Worm (Caenorhabditis elegans) whole organism, L4 larva: ENCODE measurements around the gene srt-27.
A peak's percentile ranks its signal among the peaks of the same experiment; 100 is the strongest.

Experiments used
- F26F4.8 ChIP-seq: fragments of 200-800 bp; sonication (Bioruptor generic); conservative IDR thresholded peaks from 2 replicates; pipeline ENCODE4 v1.3.6; 2022; ENCODE audit warnings: missing genetic modification characterization, missing compliant biosample characterization
- R02D3.7 ChIP-seq: fragments of 150-350 bp; sonication (generic microtip); optimal IDR thresholded peaks from 3 replicates; lab custom pipeline; 2014; ENCODE audit warnings: missing biosample characterization, missing genetic modification characterization
- Y105C5A.15 ChIP-seq: fragments of 200-800 bp; sonication (Bioruptor generic); IDR thresholded peaks from 2 replicates; pipeline ENCODE4 v1.3.6; 2022; ENCODE audit warnings: missing genetic modification characterization, missing compliant biosample characterization
- Y48G9A.11 ChIP-seq: fragments of 200-800 bp; sonication (Bioruptor generic); IDR thresholded peaks from 2 replicates; pipeline ENCODE4 v1.3.6; 2022; ENCODE audit warnings: missing genetic modification reagents, missing genetic modification characterization, missing compliant biosample characterization
- Y5F2A.4 ChIP-seq: fragments of 200-800 bp; sonication (Bioruptor generic); optimal IDR thresholded peaks from 2 replicates; lab custom pipeline; 2018; ENCODE audit warnings: mild to moderate bottlenecking, missing genetic modification characterization, missing compliant biosample characterization
- Y75B8A.6 ChIP-seq: fragments of 200-800 bp; sonication (Bioruptor generic); IDR thresholded peaks from 2 replicates; pipeline ENCODE4 v1.3.6; 2022; ENCODE audit warnings: missing genetic modification reagents, missing genetic modification characterization, missing compliant biosample characterization
- ZK546.5 ChIP-seq, 2 experiments: sonication (generic microtip); optimal IDR thresholded peaks; 2 replicates each; lab custom pipeline; 2017; ENCODE audit warnings: missing biosample characterization in 2 of 2, missing genetic modification characterization in 2 of 2
- aly-2 ChIP-seq: sonication (generic microtip); optimal IDR thresholded peaks from 2 replicates; lab custom pipeline; 2018; ENCODE audit warnings: missing biosample characterization, missing genetic modification characterization
- ama-1 ChIP-seq: fragments of 150-350 bp; optimal IDR thresholded peaks from 2 replicates; lab custom pipeline; 2014; ENCODE audit warnings: inconsistent platforms, mixed read lengths
- ceh-20 ChIP-seq: fragments of 200-800 bp; sonication (Bioruptor generic); IDR thresholded peaks from 2 replicates; pipeline ENCODE4 v1.3.6; 2022; ENCODE audit warnings: missing genetic modification reagents, missing genetic modification characterization, missing compliant biosample characterization
- ceh-62 ChIP-seq: sonication (generic microtip); optimal IDR thresholded peaks from 2 replicates; lab custom pipeline; 2017; ENCODE audit warnings: missing biosample characterization, missing genetic modification characterization
- ceh-82 ChIP-seq: sonication (generic microtip); optimal IDR thresholded peaks from 2 replicates; lab custom pipeline; 2017; ENCODE audit warnings: missing biosample characterization, missing genetic modification characterization
- ces-1 ChIP-seq: fragments of 150-350 bp; sonication (generic microtip); optimal IDR thresholded peaks from 4 replicates; lab custom pipeline; 2014; ENCODE audit warnings: missing biosample characterization, missing genetic modification reagents, missing genetic modification characterization
- cey-2 ChIP-seq: sonication (generic microtip); optimal IDR thresholded peaks from 3 replicates; lab custom pipeline; 2017; ENCODE audit warnings: missing genetic modification characterization, mild to moderate bottlenecking, missing compliant biosample characterization, antibody characterized with exemption, borderline replicate concordance; ENCODE audit not compliant: insufficient read depth
- daf-16 ChIP-seq, 3 experiments: sonication (generic microtip); optimal IDR thresholded peaks; 2 replicates each; lab custom pipeline; 2016 to 2017; ENCODE audit warnings: missing genetic modification characterization in 3 of 3, missing genetic modification reagents in 3 of 3, mild to moderate bottlenecking in 2 of 3, missing compliant biosample characterization in 2 of 3, missing biosample characterization in 1 of 3, moderate library complexity in 1 of 3
- daf-8 ChIP-seq: fragments of 200-800 bp; sonication (Bioruptor generic); IDR thresholded peaks from 2 replicates; pipeline ENCODE4 v1.3.6; 2022; ENCODE audit warnings: missing genetic modification characterization, missing compliant biosample characterization
- dmd-6 ChIP-seq: fragments of 200-800 bp; sonication (Bioruptor generic); IDR thresholded peaks from 2 replicates; pipeline ENCODE4 v1.3.6; 2022; ENCODE audit warnings: missing genetic modification reagents, missing genetic modification characterization, missing compliant biosample characterization
- duxl-1 ChIP-seq: sonication (generic microtip); optimal IDR thresholded peaks from 2 replicates; lab custom pipeline; 2016; ENCODE audit warnings: mild to moderate bottlenecking, missing genetic modification characterization, moderate library complexity, missing compliant biosample characterization; ENCODE audit not compliant: poor library complexity
- dve-1 ChIP-seq: sonication (generic microtip); optimal IDR thresholded peaks from 2 replicates; lab custom pipeline; 2017; ENCODE audit warnings: antibody characterized with exemption, mild to moderate bottlenecking, missing genetic modification characterization, missing compliant biosample characterization; ENCODE audit not compliant: insufficient read depth
- egl-27 ChIP-seq: sonication (generic microtip); optimal IDR thresholded peaks from 3 replicates; lab custom pipeline; 2017; ENCODE audit warnings: missing biosample characterization, missing genetic modification reagents, missing genetic modification characterization
- egl-43 ChIP-seq: fragments of 200-800 bp; sonication (Bioruptor generic); IDR thresholded peaks from 2 replicates; pipeline ENCODE4 v1.3.6; 2022; ENCODE audit warnings: missing genetic modification reagents, missing genetic modification characterization, missing compliant biosample characterization
- fkh-10 ChIP-seq: fragments of 150-350 bp; optimal IDR thresholded peaks from 2 replicates; lab custom pipeline; 2014; ENCODE audit warnings: missing biosample characterization, missing genetic modification reagents, missing genetic modification characterization
- fos-1 ChIP-seq: fragments of 150-350 bp; optimal IDR thresholded peaks from 2 replicates; lab custom pipeline; 2014; ENCODE audit warnings: missing biosample characterization, missing genetic modification characterization
- gei-8 ChIP-seq: fragments of 200-800 bp; sonication (Bioruptor generic); optimal IDR thresholded peaks from 2 replicates; lab custom pipeline; 2018; ENCODE audit warnings: mild to moderate bottlenecking, missing genetic modification characterization, missing compliant biosample characterization
- hlh-11 ChIP-seq: fragments of 200-800 bp; sonication (Bioruptor generic); optimal IDR thresholded peaks from 2 replicates; lab custom pipeline; 2018; ENCODE audit warnings: mild to moderate bottlenecking, missing genetic modification characterization, missing compliant biosample characterization
- lin-1 ChIP-seq: fragments of 200-800 bp; sonication (Bioruptor generic); IDR thresholded peaks from 2 replicates; pipeline ENCODE4 v1.3.6; 2022; ENCODE audit warnings: missing genetic modification reagents, missing genetic modification characterization, missing compliant biosample characterization
- lin-15B ChIP-seq: fragments of 150-350 bp; sonication (generic microtip); optimal IDR thresholded peaks from 3 replicates; lab custom pipeline; 2014; ENCODE audit warnings: missing biosample characterization, missing genetic modification characterization
- lin-38 ChIP-seq: fragments of 200-800 bp; sonication (Bioruptor generic); IDR thresholded peaks from 2 replicates; pipeline ENCODE4 v1.3.6; 2022; ENCODE audit warnings: missing genetic modification reagents, missing genetic modification characterization, missing compliant biosample characterization
- lsy-2 ChIP-seq, 2 experiments: fragments of 150-350 bp in 1 of 2; sonication (generic microtip) in 1 of 2; optimal IDR thresholded peaks; 2 replicates each; lab custom pipeline; 2014 to 2017; ENCODE audit warnings: missing biosample characterization in 2 of 2, missing genetic modification characterization in 2 of 2
- mdl-1 ChIP-seq, 2 experiments: fragments of 150-350 bp in 1 of 2; sonication (generic microtip) in 1 of 2; optimal IDR thresholded peaks; 2 replicates each; lab custom pipeline; 2014 to 2017; ENCODE audit warnings: missing biosample characterization in 2 of 2, missing genetic modification characterization in 2 of 2
- mxl-2 ChIP-seq: fragments of 200-800 bp; sonication (Bioruptor generic); conservative IDR thresholded peaks from 2 replicates; pipeline ENCODE4 v1.3.6; 2022; ENCODE audit warnings: missing genetic modification reagents, missing genetic modification characterization, missing compliant biosample characterization
- mxl-3 ChIP-seq: fragments of 200-800 bp; sonication (Bioruptor generic); optimal IDR thresholded peaks from 2 replicates; lab custom pipeline; 2018; ENCODE audit warnings: mild to moderate bottlenecking, missing genetic modification characterization, missing compliant biosample characterization
- nhr-237 ChIP-seq: sonication (generic microtip); optimal IDR thresholded peaks from 2 replicates; lab custom pipeline; 2017; ENCODE audit warnings: missing biosample characterization, missing genetic modification characterization
- nhr-25 ChIP-seq: sonication (generic microtip); optimal IDR thresholded peaks from 2 replicates; lab custom pipeline; 2017; ENCODE audit warnings: missing genetic modification characterization, mild to moderate bottlenecking, missing compliant biosample characterization, antibody characterized with exemption, moderate library complexity, borderline replicate concordance; ENCODE audit not compliant: insufficient read depth
- nhr-28 ChIP-seq: fragments of 150-350 bp; optimal IDR thresholded peaks from 2 replicates; lab custom pipeline; 2014; ENCODE audit warnings: missing biosample characterization, missing genetic modification characterization
- pha-4 ChIP-seq, 2 experiments: fragments of 150-350 bp in 1 of 2; fragments of 200-800 bp in 1 of 2; sonication (Bioruptor generic) in 1 of 2; IDR thresholded peaks in 1 of 2; optimal IDR thresholded peaks in 1 of 2; 2 replicates each; pipeline versions ENCODE4 v1.3.6 to Lab custom; 2014 to 2022; ENCODE audit warnings: missing genetic modification characterization in 2 of 2, missing genetic modification reagents in 2 of 2, missing biosample characterization in 1 of 2, missing compliant biosample characterization in 1 of 2
- rbr-2 ChIP-seq: sonication (generic microtip); optimal IDR thresholded peaks from 2 replicates; lab custom pipeline; 2016; ENCODE audit warnings: missing genotype, missing genetic modification characterization, missing compliant biosample characterization
- saeg-2 ChIP-seq: fragments of 200-800 bp; sonication (Bioruptor generic); IDR thresholded peaks from 2 replicates; pipeline ENCODE4 v1.3.6; 2022; ENCODE audit warnings: missing genetic modification reagents, missing genetic modification characterization, missing compliant biosample characterization
- skn-1 ChIP-seq: fragments of 150-350 bp; optimal IDR thresholded peaks from 2 replicates; lab custom pipeline; 2014; ENCODE audit warnings: missing biosample characterization, missing genetic modification characterization
- snpc-1.2 ChIP-seq: fragments of 200-800 bp; sonication (Bioruptor generic); IDR thresholded peaks from 2 replicates; pipeline ENCODE4 v1.3.6; 2022; ENCODE audit warnings: missing genetic modification reagents, missing genetic modification characterization, missing compliant biosample characterization
- spr-1 ChIP-seq: sonication (generic microtip); optimal IDR thresholded peaks from 2 replicates; lab custom pipeline; 2016; ENCODE audit warnings: mild to moderate bottlenecking, missing genetic modification characterization, missing compliant biosample characterization
- tag-97 ChIP-seq: fragments of 200-800 bp; sonication (Bioruptor generic); IDR thresholded peaks from 2 replicates; pipeline ENCODE4 v1.3.6; 2022; ENCODE audit warnings: missing genetic modification characterization, missing compliant biosample characterization
- unc-130 ChIP-seq: sonication (generic microtip); optimal IDR thresholded peaks from 2 replicates; lab custom pipeline; 2016; ENCODE audit warnings: missing genetic modification reagents, missing genetic modification characterization, missing compliant biosample characterization
- unc-39 ChIP-seq: sonication (generic microtip); optimal IDR thresholded peaks from 2 replicates; lab custom pipeline; 2017; ENCODE audit warnings: missing biosample characterization, missing genetic modification characterization
- unc-62 ChIP-seq, 3 experiments: fragments of 150-350 bp in 1 of 3; sonication (generic microtip); optimal IDR thresholded peaks in 2 of 3; peaks in 1 of 3; 1 replicate in 1 of 3; 2 replicates in 2 of 3; lab custom pipeline; 2014 to 2017; ENCODE audit warnings: missing biosample characterization in 3 of 3, missing genetic modification characterization in 3 of 3, missing genetic modification reagents in 3 of 3, missing genotype in 1 of 3
- vab-7 ChIP-seq: fragments of 200-800 bp; sonication (Bioruptor generic); IDR thresholded peaks from 2 replicates; pipeline ENCODE4 v1.3.6; 2022; ENCODE audit warnings: missing genetic modification reagents, missing genetic modification characterization, missing compliant biosample characterization
- zfp-2 ChIP-seq: sonication (generic microtip); optimal IDR thresholded peaks from 2 replicates; lab custom pipeline; 2016; ENCODE audit warnings: mild to moderate bottlenecking, missing genetic modification characterization, missing compliant biosample characterization
- zip-11 ChIP-seq: fragments of 200-800 bp; sonication (Bioruptor generic); IDR thresholded peaks from 2 replicates; pipeline ENCODE4 v1.3.6; 2022; ENCODE audit warnings: missing genetic modification characterization, missing compliant biosample characterization
- ztf-11 ChIP-seq: fragments of 150-350 bp; optimal IDR thresholded peaks from 2 replicates; lab custom pipeline; 2014; ENCODE audit warnings: missing biosample characterization, missing genetic modification characterization
- ztf-7 ChIP-seq: fragments of 150-350 bp; optimal IDR thresholded peaks from 2 replicates; lab custom pipeline; 2014; ENCODE audit warnings: missing biosample characterization, missing genetic modification characterization

srt-27 gene

DNA sequence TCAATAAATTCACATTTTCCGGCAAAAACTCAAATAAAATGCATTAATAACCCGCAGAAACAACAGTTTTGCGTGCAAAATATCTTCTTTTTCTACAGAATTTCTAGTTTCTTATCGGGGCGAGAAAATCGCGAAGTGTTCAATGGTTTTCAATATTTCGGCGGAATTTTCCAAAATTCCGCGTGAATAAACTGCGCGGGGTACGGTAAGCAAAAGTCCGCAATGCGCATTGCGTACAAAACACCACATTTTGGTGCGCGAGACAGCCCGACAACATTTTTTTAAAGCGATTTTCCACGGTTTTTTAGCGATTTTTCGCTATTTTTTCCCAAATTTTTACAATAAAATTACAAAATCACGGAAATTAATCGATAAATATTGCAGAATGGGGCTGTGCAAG is 26.3 kb downstream of the srt-27 start, which contains the start of gene Y45G12B.2:
Gene Y45G12B.2 (plus strand): TSS at position 383 of the 400 bp plus-strand sequence.
- TF ChIP-seq nhr-25 (tag; lab: Kevin White, UChicago), result no peak
- TF ChIP-seq vab-7 (GFP tag; lab: Robert Waterston, UW), result no peak
- TF ChIP-seq F26F4.8 (GFP tag; lab: Robert Waterston, UW), result no peak
- TF ChIP-seq ces-1 (GFP tag; lab: Kevin White, UChicago), result no peak
- peak; percentile 11 for TF ChIP-seq unc-130 (GFP tag; lab: Kevin White, UChicago)
- peak; percentile 54 for TF ChIP-seq dve-1 (tag; lab: Kevin White, UChicago)
- TF ChIP-seq ztf-7 (tag; lab: Kevin White, UChicago), result no peak
- no peak for TF ChIP-seq pha-4 (GFP tag; IDR thresholded peaks at IDR 0.05; lab: Robert Waterston, UW)
- TF ChIP-seq pha-4 (tag; optimal IDR thresholded peaks at IDR 0.05; lab: Kevin White, UChicago), result no peak
- no peak for TF ChIP-seq cey-2 (tag; lab: Kevin White, UChicago)
- peak; percentile 31 for TF ChIP-seq rbr-2 (tag; lab: Kevin White, UChicago)
- TF ChIP-seq gei-8 (GFP tag; lab: Kevin White, UChicago), result no peak
- TF ChIP-seq daf-8, result no peak
- TF ChIP-seq saeg-2, result no peak
- TF ChIP-seq zfp-2, result no peak
- TF ChIP-seq lin-38, result peak; percentile 80
- TF ChIP-seq tag-97, result no peak
- peak; percentile 55 for TF ChIP-seq ama-1 (lab: Kevin White, UChicago)
- peak in 1 of 2 experiments; percentile 57 for TF ChIP-seq mdl-1 (tag; optimal IDR thresholded peaks at IDR 0.05; lab: Kevin White, UChicago)
- no peak for TF ChIP-seq unc-39 (tag; lab: Kevin White, UChicago)
- no peak for TF ChIP-seq Y75B8A.6 (GFP tag; lab: Robert Waterston, UW)
- TF ChIP-seq nhr-237 (tag; lab: Kevin White, UChicago), result no peak
- TF ChIP-seq lin-1 (GFP tag; lab: Robert Waterston, UW), result no peak
- no peak for TF ChIP-seq ZK546.5 (tag; optimal IDR thresholded peaks at IDR 0.05; lab: Kevin White, UChicago)
- peak; percentile 40 for TF ChIP-seq mxl-3
- no peak for TF ChIP-seq Y105C5A.15
- no peak for TF ChIP-seq lin-15B (tag; lab: Kevin White, UChicago)
- TF ChIP-seq unc-62 (GFP tag; optimal IDR thresholded peaks at IDR 0.05 in 1 of 2; lab: Kevin White, UChicago), result no peak
- no peak for TF ChIP-seq unc-62 (tag; optimal IDR thresholded peaks at IDR 0.05; lab: Kevin White, UChicago)
- TF ChIP-seq nhr-28 (tag; lab: Kevin White, UChicago), result peak; percentile 71
- TF ChIP-seq egl-27 (tag; lab: Kevin White, UChicago), result no peak
- no peak for TF ChIP-seq spr-1 (tag; lab: Kevin White, UChicago)
- no peak for TF ChIP-seq fos-1 (tag; lab: Kevin White, UChicago)
- no peak for TF ChIP-seq fkh-10
- no peak for TF ChIP-seq ceh-20 (GFP tag; lab: Robert Waterston, UW)
- TF ChIP-seq lsy-2 (tag; optimal IDR thresholded peaks at IDR 0.05; lab: Kevin White, UChicago), result peak; percentile 95 to 99
- peak; percentile 44 for TF ChIP-seq hlh-11 (tag; lab: Kevin White, UChicago)
- TF ChIP-seq aly-2 (tag; lab: Kevin White, UChicago), result no peak
- 0 out of 2 replicates have a peak, but pooled peaks have one; percentile 17 for TF ChIP-seq dmd-6 (GFP tag; lab: Robert Waterston, UW)
- no peak for TF ChIP-seq snpc-1.2 (GFP tag; lab: Robert Waterston, UW)
- no peak for TF ChIP-seq zip-11 (GFP tag; lab: Robert Waterston, UW)
- no peak for TF ChIP-seq Y48G9A.11 (GFP tag; lab: Robert Waterston, UW)
- no peak for TF ChIP-seq skn-1
- TF ChIP-seq ceh-82 (tag; lab: Kevin White, UChicago), result no peak
- no peak for TF ChIP-seq mxl-2 (GFP tag; lab: Robert Waterston, UW)
- TF ChIP-seq daf-16 (GFP tag; optimal IDR thresholded peaks at IDR 0.05; lab: Kevin White, UChicago), result no peak
- peak; percentile 30 for TF ChIP-seq daf-16 (tag; optimal IDR thresholded peaks at IDR 0.05; lab: Kevin White, UChicago)
- no peak for TF ChIP-seq duxl-1
- TF ChIP-seq egl-43 (GFP tag; lab: Robert Waterston, UW), result no peak
- no peak for TF ChIP-seq R02D3.7 (tag; lab: Kevin White, UChicago)
- TF ChIP-seq ceh-62 (tag; lab: Kevin White, UChicago), result no peak
- no peak for TF ChIP-seq ztf-11 (tag; lab: Kevin White, UChicago)
- no peak for TF ChIP-seq Y5F2A.4 (GFP tag; lab: Kevin White, UChicago)
